Fruit fly (Drosophila melanogaster): ENCODE results near the gene Jon65Aii.

Jon65Aii gene

DNA sequence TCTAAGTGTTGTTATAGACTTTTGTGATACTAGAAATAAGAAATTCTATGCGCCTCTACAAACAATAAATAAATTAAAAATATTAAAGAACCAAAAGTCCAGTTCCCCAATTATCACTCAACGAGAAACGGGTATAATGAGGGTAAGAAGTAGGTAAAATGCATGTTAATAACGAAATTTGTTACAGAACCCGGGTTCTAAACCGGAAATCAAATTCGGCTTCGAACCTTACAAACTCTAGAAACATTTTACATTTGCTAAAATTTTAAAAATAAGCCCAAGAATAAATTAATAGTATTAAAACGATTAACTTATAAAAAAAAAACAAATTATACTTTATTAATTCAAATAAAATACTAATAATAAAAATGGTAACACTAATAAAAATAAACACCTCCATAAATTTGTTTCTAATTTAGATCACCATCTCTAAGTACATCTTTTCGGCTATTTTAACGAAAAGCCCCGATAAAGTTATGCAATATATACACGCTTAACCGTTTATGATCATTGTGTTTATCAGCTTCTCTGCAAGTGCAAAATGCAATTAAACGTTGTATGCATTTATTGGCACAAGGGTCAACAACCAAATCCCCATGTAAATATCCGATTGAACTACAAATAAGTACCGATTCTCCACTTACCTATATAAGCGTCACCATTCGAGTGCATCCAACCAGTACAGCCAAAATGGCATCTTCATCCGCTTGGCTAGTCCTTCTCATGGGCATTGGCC is 19.5 kb downstream of the Jon65Aii start, which contains the start of gene CG6602 (continued):
- no peak for TF ChIP-seq salm (tag; optimal IDR thresholded peaks at IDR 0.05)
- no peak for TF ChIP-seq CG2712 (tag; optimal IDR thresholded peaks at IDR 0.05)
- TF ChIP-seq eyg (GFP tag; optimal IDR thresholded peaks at IDR 0.05), result peak; percentile 45
- peak; percentile 6 for TF ChIP-seq CG5180 (GFP tag; optimal IDR thresholded peaks at IDR 0.05)
- TF ChIP-seq CG4707 (GFP tag; optimal IDR thresholded peaks at IDR 0.05), result peak; percentile 28
- peak; percentile 59 for TF ChIP-seq CG34376 (GFP tag; optimal IDR thresholded peaks at IDR 0.05)
- peak; percentile 38 for TF ChIP-seq zfh2 (GFP tag; optimal IDR thresholded peaks at IDR 0.05)
- no peak for TF ChIP-seq Bgb (GFP tag; IDR thresholded peaks at IDR 0.05; ENCODE audit: partially characterized antibody)
- peak; percentile 49 for TF ChIP-seq gem (tag; optimal IDR thresholded peaks at IDR 0.05)
- TF ChIP-seq CG11504 (tag; optimal IDR thresholded peaks at IDR 0.05), result peak; percentile 76
- TF ChIP-seq CG3065 (GFP tag; optimal IDR thresholded peaks at IDR 0.05), result peak; percentile 36
- no peak for TF ChIP-seq gfzf (GFP tag; optimal IDR thresholded peaks at IDR 0.05)
- peak; percentile 14 for TF ChIP-seq org-1 (GFP tag; optimal IDR thresholded peaks at IDR 0.05)
- no peak for TF ChIP-seq eve (GFP tag; optimal IDR thresholded peaks at IDR 0.05)
- TF ChIP-seq CG6689 (GFP tag; IDR thresholded peaks at IDR 0.05), result no peak
- peak; percentile 17 for TF ChIP-seq Mes4 (GFP tag; optimal IDR thresholded peaks at IDR 0.05)
- TF ChIP-seq cas (GFP tag; IDR thresholded peaks at IDR 0.05), result peak; percentile 69
- peak; percentile 30 for TF ChIP-seq cato (GFP tag; optimal IDR thresholded peaks at IDR 0.05; ENCODE audit: borderline replicate concordance)
- TF ChIP-seq CG8089 (GFP tag; optimal IDR thresholded peaks at IDR 0.05), result peak; percentile 55
- TF ChIP-seq chn (GFP tag; optimal IDR thresholded peaks at IDR 0.05), result peak; percentile 33
- peak; percentile 62; the same call in 1 of the 2 replicates for TF ChIP-seq Ada2b (GFP tag; IDR thresholded peaks at IDR 0.05)
- TF ChIP-seq CG7963 (GFP tag; IDR thresholded peaks at IDR 0.05; ENCODE audit: partially characterized antibody), result no peak
- peak; percentile 38 for TF ChIP-seq CG15269 (tag; optimal IDR thresholded peaks at IDR 0.05)
- no peak for TF ChIP-seq crol (GFP tag; IDR thresholded peaks at IDR 0.05)
- no peak for TF ChIP-seq hbn (GFP tag; IDR thresholded peaks at IDR 0.05; ENCODE audit: partially characterized antibody)
- peak; percentile 49 for TF ChIP-seq schlank (tag; optimal IDR thresholded peaks at IDR 0.05)
- TF ChIP-seq CG10565 (GFP tag; optimal IDR thresholded peaks at IDR 0.05), result no peak
- peak; percentile 33 to 41 for TF ChIP-seq Pdp1 (GFP tag; optimal IDR thresholded peaks at IDR 0.05)
- peak; percentile 14 for TF ChIP-seq tap (tag; optimal IDR thresholded peaks at IDR 0.05)
- no peak for TF ChIP-seq CG14965 (GFP tag; optimal IDR thresholded peaks at IDR 0.05; ENCODE audit: borderline replicate concordance)
- no peak for TF ChIP-seq Hr78 (GFP tag; optimal IDR thresholded peaks at IDR 0.05)
- no peak for TF ChIP-seq btn (GFP tag; optimal IDR thresholded peaks at IDR 0.05)
- TF ChIP-seq CG9817 (tag; optimal IDR thresholded peaks at IDR 0.05), result peak; percentile 80
- TF ChIP-seq sd (tag; optimal IDR thresholded peaks at IDR 0.05), result no peak
- peak; percentile 90 for TF ChIP-seq CG7271 (tag; optimal IDR thresholded peaks at IDR 0.05)
- peak; percentile 35 for TF ChIP-seq CG4854 (GFP tag; optimal IDR thresholded peaks at IDR 0.05)
- TF ChIP-seq gcm (GFP tag; optimal IDR thresholded peaks at IDR 0.05), result no peak
- peak; percentile 0 for TF ChIP-seq Sox102F (GFP tag; optimal IDR thresholded peaks at IDR 0.05)
- TF ChIP-seq Fer1 (GFP tag; optimal IDR thresholded peaks at IDR 0.05), result peak; percentile 84
- peak; percentile 45 for TF ChIP-seq Side (GFP tag; optimal IDR thresholded peaks at IDR 0.05)
- TF ChIP-seq nmo (GFP tag; optimal IDR thresholded peaks at IDR 0.05), result peak; percentile 61
- TF ChIP-seq CG4360 (GFP tag; IDR thresholded peaks at IDR 0.05), result no peak
- no peak for TF ChIP-seq unc-4 (GFP tag; IDR thresholded peaks at IDR 0.05; ENCODE audit: partially characterized antibody)
- peak; percentile 58 for TF ChIP-seq CG9932 (GFP tag; IDR thresholded peaks at IDR 0.05)
- no peak for TF ChIP-seq cwo (GFP tag; optimal IDR thresholded peaks at IDR 0.05)
- peak; percentile 47; the same call in 1 of the 2 replicates for TF ChIP-seq Nf-YA (GFP tag; IDR thresholded peaks at IDR 0.05)
- TF ChIP-seq chinmo (GFP tag; IDR thresholded peaks at IDR 0.05; ENCODE audit: partially characterized antibody), result no peak
- TF ChIP-seq sens-2 (GFP tag; IDR thresholded peaks at IDR 0.05), result peak; percentile 67; the same call in 1 of the 2 replicates

All from whole organism, embryonic.